Worm (Caenorhabditis elegans): Measurements from ENCODE around the gene ttr-51.

ce11 chrIV:13258872-13259271 is 6.8 kb upstream of the ttr-51 start, which contains the start of gene JC8.16:
- no peak for TF ChIP-seq ama-1 (optimal IDR thresholded peaks at IDR 0.05)
- no peak for TF ChIP-seq aly-1 (tag; optimal IDR thresholded peaks at IDR 0.05)
- no peak for TF ChIP-seq flt-1 (GFP tag; IDR thresholded peaks at IDR 0.05)
- TF ChIP-seq hnd-1 (tag; optimal IDR thresholded peaks at IDR 0.05) = no peak
- TF ChIP-seq ceh-36 (tag; optimal IDR thresholded peaks at IDR 0.05) = no peak
- no peak for TF ChIP-seq hmbx-1 (tag; optimal IDR thresholded peaks at IDR 0.05)
- no peak for TF ChIP-seq pes-1 (GFP tag; IDR thresholded peaks at IDR 0.05)
- no peak for TF ChIP-seq ceh-13 (GFP tag; optimal IDR thresholded peaks at IDR 0.05)
- no peak for TF ChIP-seq tra-4 (tag; optimal IDR thresholded peaks at IDR 0.05)
- no peak for TF ChIP-seq scrt-1 (GFP tag; IDR thresholded peaks at IDR 0.05)
